Worm (Caenorhabditis elegans): ENCODE data around the gene arl-1.

ce11 chrII:8562002-8562401, 19.8 kb upstream of the arl-1 start, which contains the start of gene F54C9.14:
- TF ChIP-seq tbx-37 (GFP tag; conservative IDR thresholded peaks at IDR 0.05) (no peak), B0310.2 (tag; optimal IDR thresholded peaks at IDR 0.05) (no peak), flt-1 (GFP tag; IDR thresholded peaks at IDR 0.05) (no peak), ama-1 (optimal IDR thresholded peaks at IDR 0.05) (no peak), ceh-36 (tag; optimal IDR thresholded peaks at IDR 0.05) (no peak), hmg-4 (GFP tag; optimal IDR thresholded peaks at IDR 0.05) (no peak), tra-4 (tag; optimal IDR thresholded peaks at IDR 0.05) (no peak), pes-1 (GFP tag; IDR thresholded peaks at IDR 0.05) (no peak)

Data from whole organism, early embryonic.